Worm (Caenorhabditis elegans) whole organism, young adult: Measurements from ENCODE around the gene srd-10.

Source experiments
- B0261.1 ChIP-seq: sonication (generic microtip); optimal IDR thresholded peaks from 2 replicates; lab custom pipeline; 2016; ENCODE audit warnings: mild to moderate bottlenecking, missing genetic modification characterization, moderate library complexity, missing compliant biosample characterization
- C17E4.6 ChIP-seq: fragments of 200-800 bp; sonication (Bioruptor generic); IDR thresholded peaks from 2 replicates; pipeline ENCODE4 v1.3.6; 2022; ENCODE audit warnings: missing genetic modification reagents, missing genetic modification characterization, missing compliant biosample characterization
- F22D6.2 ChIP-seq: sonication (generic microtip); optimal IDR thresholded peaks from 2 replicates; lab custom pipeline; 2016; ENCODE audit warnings: mild to moderate bottlenecking, missing genetic modification characterization, missing compliant biosample characterization
- F23B12.7 ChIP-seq: sonication (generic microtip); optimal IDR thresholded peaks from 2 replicates; lab custom pipeline; 2017; ENCODE audit warnings: missing genetic modification characterization, mild to moderate bottlenecking, missing compliant biosample characterization, antibody characterized with exemption, moderate library complexity; ENCODE audit not compliant: insufficient read depth
- F39B2.1 ChIP-seq: fragments of 200-800 bp; sonication (Bioruptor generic); IDR thresholded peaks from 2 replicates; pipeline ENCODE4 v1.3.6; 2022; ENCODE audit warnings: missing genetic modification reagents, missing genetic modification characterization, missing compliant biosample characterization
- F52B5.7 ChIP-seq: sonication (generic microtip); optimal IDR thresholded peaks from 2 replicates; lab custom pipeline; 2016; ENCODE audit warnings: mild to moderate bottlenecking, missing genetic modification characterization, missing compliant biosample characterization
- F57C9.4 ChIP-seq: sonication (generic microtip); optimal IDR thresholded peaks from 2 replicates; lab custom pipeline; 2017; ENCODE audit warnings: mild to moderate bottlenecking, missing genetic modification characterization, missing compliant biosample characterization
- T07F8.4 ChIP-seq: sonication (generic microtip); optimal IDR thresholded peaks from 2 replicates; lab custom pipeline; 2016; ENCODE audit warnings: mild to moderate bottlenecking, missing genetic modification characterization, moderate library complexity, missing compliant biosample characterization
- T26A5.8 ChIP-seq: sonication (generic microtip); optimal IDR thresholded peaks from 2 replicates; lab custom pipeline; 2016; ENCODE audit warnings: missing genetic modification characterization, missing compliant biosample characterization
- Y53F4B.3 ChIP-seq: fragments of 200-800 bp; sonication (Bioruptor generic); IDR thresholded peaks from 2 replicates; pipeline ENCODE4 v1.3.6; 2022; ENCODE audit warnings: missing genetic modification reagents, missing genetic modification characterization, missing compliant biosample characterization
- Y67H2A.10 ChIP-seq: fragments of 200-800 bp; sonication (Bioruptor generic); conservative IDR thresholded peaks from 2 replicates; pipeline ENCODE4 v1.3.6; 2022; ENCODE audit warnings: missing genetic modification reagents, missing genetic modification characterization, missing compliant biosample characterization
- Y95B8A.8 ChIP-seq: fragments of 200-800 bp; sonication (Bioruptor generic); IDR thresholded peaks from 2 replicates; pipeline ENCODE4 v1.3.6; 2022; ENCODE audit warnings: missing genetic modification reagents, missing genetic modification characterization, missing compliant biosample characterization
- ZK185.1 ChIP-seq: sonication (generic microtip); optimal IDR thresholded peaks from 2 replicates; lab custom pipeline; 2016; ENCODE audit warnings: mild to moderate bottlenecking, missing genetic modification characterization, missing compliant biosample characterization; ENCODE audit not compliant: poor library complexity, severe bottlenecking
- aptf-2 ChIP-seq: fragments of 200-800 bp; sonication (Bioruptor generic); conservative IDR thresholded peaks from 2 replicates; pipeline ENCODE4 v1.3.6; 2022; ENCODE audit warnings: missing genetic modification reagents, missing genetic modification characterization, missing compliant biosample characterization
- athp-1 ChIP-seq: sonication (generic microtip); optimal IDR thresholded peaks from 2 replicates; lab custom pipeline; 2017; ENCODE audit warnings: mild to moderate bottlenecking, missing genetic modification characterization, missing compliant biosample characterization
- bed-1 ChIP-seq: fragments of 200-800 bp; sonication (Bioruptor generic); IDR thresholded peaks from 2 replicates; pipeline ENCODE4 v1.3.6; 2022; ENCODE audit warnings: missing genetic modification reagents, missing genetic modification characterization, missing compliant biosample characterization
- cebp-1 ChIP-seq, 2 experiments: fragments of 200-800 bp in 1 of 2; sonication (Bioruptor generic) in 1 of 2; sonication (generic microtip) in 1 of 2; IDR thresholded peaks in 1 of 2; optimal IDR thresholded peaks in 1 of 2; 2 replicates each; pipeline versions ENCODE4 v1.3.6 to Lab custom; 2017 to 2022; ENCODE audit warnings: missing compliant biosample characterization in 2 of 2, missing genetic modification characterization in 2 of 2, mild to moderate bottlenecking in 1 of 2, missing genetic modification reagents in 1 of 2, moderate library complexity in 1 of 2
- cebp-2 ChIP-seq: fragments of 200-800 bp; sonication (Bioruptor generic); IDR thresholded peaks from 2 replicates; pipeline ENCODE4 v1.3.6; 2022; ENCODE audit warnings: missing genetic modification characterization, missing compliant biosample characterization
- ceh-27 ChIP-seq: fragments of 200-800 bp; sonication (Bioruptor generic); optimal IDR thresholded peaks from 2 replicates; lab custom pipeline; 2018; ENCODE audit warnings: mild to moderate bottlenecking, missing genetic modification characterization, moderate library complexity, missing compliant biosample characterization
- ceh-40 ChIP-seq: fragments of 200-800 bp; sonication (Bioruptor generic); IDR thresholded peaks from 2 replicates; pipeline ENCODE4 v1.3.6; 2022; ENCODE audit warnings: missing genetic modification characterization, missing compliant biosample characterization
- ceh-91 ChIP-seq: fragments of 200-800 bp; sonication (Bioruptor generic); IDR thresholded peaks from 2 replicates; pipeline ENCODE4 v1.3.6; 2022; ENCODE audit warnings: missing genetic modification reagents, missing genetic modification characterization, missing compliant biosample characterization
- die-1 ChIP-seq: sonication (generic microtip); optimal IDR thresholded peaks from 2 replicates; lab custom pipeline; 2016; ENCODE audit warnings: missing genotype, mild to moderate bottlenecking, missing genetic modification characterization, missing compliant biosample characterization
- efl-1 ChIP-seq: fragments of 150-350 bp; optimal IDR thresholded peaks from 2 replicates; lab custom pipeline; 2014; ENCODE audit warnings: missing biosample characterization, missing genetic modification reagents, missing genetic modification characterization
- egrh-3 ChIP-seq: fragments of 200-800 bp; sonication (Bioruptor generic); IDR thresholded peaks from 2 replicates; pipeline ENCODE4 v1.3.6; 2022; ENCODE audit warnings: missing genetic modification reagents, missing genetic modification characterization, missing compliant biosample characterization
- ekl-4 ChIP-seq: fragments of 200-800 bp; sonication (Bioruptor generic); IDR thresholded peaks from 2 replicates; pipeline ENCODE4 v1.3.6; 2022; ENCODE audit warnings: missing genetic modification reagents, missing genetic modification characterization, missing compliant biosample characterization
- hlh-12 ChIP-seq: sonication (generic microtip); optimal IDR thresholded peaks from 2 replicates; lab custom pipeline; 2016; ENCODE audit warnings: missing genetic modification characterization, missing compliant biosample characterization
- hmg-1.2 ChIP-seq: fragments of 200-800 bp; sonication (Bioruptor generic); IDR thresholded peaks from 2 replicates; pipeline ENCODE4 v1.3.6; 2022; ENCODE audit warnings: missing genetic modification reagents, missing genetic modification characterization, missing compliant biosample characterization
- hrde-1 ChIP-seq: sonication (generic microtip); optimal IDR thresholded peaks from 2 replicates; lab custom pipeline; 2016; ENCODE audit warnings: missing genetic modification characterization, mild to moderate bottlenecking, missing compliant biosample characterization, moderate library complexity, missing genotype, missing genetic modification reagents, borderline replicate concordance
- let-607 ChIP-seq, 2 experiments: fragments of 200-800 bp in 1 of 2; sonication (Bioruptor generic) in 1 of 2; sonication (generic microtip) in 1 of 2; optimal IDR thresholded peaks; 2 replicates each; lab custom pipeline; 2016 to 2018; ENCODE audit warnings: mild to moderate bottlenecking in 2 of 2, missing compliant biosample characterization in 2 of 2, missing genetic modification characterization in 2 of 2, moderate library complexity in 2 of 2, missing genotype in 1 of 2
- lin-26 ChIP-seq: fragments of 200-800 bp; sonication (Bioruptor generic); IDR thresholded peaks from 2 replicates; pipeline ENCODE4 v1.3.6; 2022; ENCODE audit warnings: missing genetic modification reagents, missing genetic modification characterization, missing compliant biosample characterization
- lir-1 ChIP-seq: fragments of 200-800 bp; sonication (Bioruptor generic); conservative IDR thresholded peaks from 2 replicates; pipeline ENCODE4 v1.3.6; 2022; ENCODE audit warnings: missing genetic modification reagents, missing genetic modification characterization, missing compliant biosample characterization
- madf-6 ChIP-seq: fragments of 200-800 bp; sonication (Bioruptor generic); IDR thresholded peaks from 2 replicates; pipeline ENCODE4 v1.3.6; 2022; ENCODE audit warnings: missing genetic modification reagents, missing genetic modification characterization, missing compliant biosample characterization
- mel-28 ChIP-seq: sonication (generic microtip); optimal IDR thresholded peaks from 2 replicates; lab custom pipeline; 2016; ENCODE audit warnings: borderline replicate concordance, mild to moderate bottlenecking, missing genetic modification characterization, missing compliant biosample characterization
- nhr-120 ChIP-seq: fragments of 200-800 bp; sonication (Bioruptor generic); IDR thresholded peaks from 2 replicates; pipeline ENCODE4 v1.3.6; 2022; ENCODE audit warnings: missing genetic modification characterization, missing compliant biosample characterization
- pha-4 ChIP-seq: fragments of 150-350 bp; sonication (generic microtip); optimal IDR thresholded peaks from 2 replicates; lab custom pipeline; 2014; ENCODE audit warnings: missing biosample characterization, missing genetic modification reagents, missing genetic modification characterization
- sdz-38 ChIP-seq: sonication (generic microtip); optimal IDR thresholded peaks from 2 replicates; lab custom pipeline; 2016; ENCODE audit warnings: missing genotype, missing genetic modification characterization, missing compliant biosample characterization
- snpc-1.3 ChIP-seq: sonication (generic microtip); optimal IDR thresholded peaks from 2 replicates; lab custom pipeline; 2017; ENCODE audit warnings: missing genetic modification characterization, mild to moderate bottlenecking, missing compliant biosample characterization, antibody characterized with exemption, moderate library complexity, missing genotype, missing genetic modification reagents; ENCODE audit not compliant: insufficient read depth
- snpc-3.4 ChIP-seq: sonication (generic microtip); optimal IDR thresholded peaks from 2 replicates; lab custom pipeline; 2017; ENCODE audit warnings: missing genetic modification characterization, mild to moderate bottlenecking, missing compliant biosample characterization, antibody characterized with exemption, moderate library complexity, missing genotype, missing genetic modification reagents
- snpc-4 ChIP-seq, 5 experiments: fragments of 150-350 bp in 1 of 5; sonication (generic microtip) in 4 of 5; optimal IDR thresholded peaks; 2 replicates each; lab custom pipeline; 2014 to 2018; ENCODE audit warnings: missing genetic modification characterization in 5 of 5, missing biosample characterization in 3 of 5, antibody characterized with exemption in 2 of 5, mild to moderate bottlenecking in 2 of 5, missing compliant biosample characterization in 2 of 5, missing genotype in 2 of 5, moderate library complexity in 2 of 5, missing genetic modification reagents in 1 of 5
- somi-1 ChIP-seq: fragments of 200-800 bp; sonication (Bioruptor generic); optimal IDR thresholded peaks from 2 replicates; lab custom pipeline; 2018; ENCODE audit warnings: mild to moderate bottlenecking, missing genetic modification characterization, missing compliant biosample characterization
- tbx-9 ChIP-seq: sonication (generic microtip); optimal IDR thresholded peaks from 2 replicates; lab custom pipeline; 2016; ENCODE audit warnings: borderline replicate concordance, missing genetic modification characterization, inconsistent platforms, missing compliant biosample characterization
- xnd-1 ChIP-seq: sonication (generic microtip); optimal IDR thresholded peaks from 2 replicates; lab custom pipeline; 2016; ENCODE audit warnings: missing genotype, missing genetic modification reagents, missing genetic modification characterization, missing compliant biosample characterization
- ztf-18 ChIP-seq: sonication (generic microtip); optimal IDR thresholded peaks from 2 replicates; lab custom pipeline; 2016; ENCODE audit warnings: missing genotype, mild to moderate bottlenecking, missing genetic modification characterization, missing compliant biosample characterization
- ztf-26 ChIP-seq: sonication (generic microtip); optimal IDR thresholded peaks from 2 replicates; lab custom pipeline; 2017; ENCODE audit warnings: missing genetic modification characterization, missing compliant biosample characterization

srd-10 gene

DNA sequence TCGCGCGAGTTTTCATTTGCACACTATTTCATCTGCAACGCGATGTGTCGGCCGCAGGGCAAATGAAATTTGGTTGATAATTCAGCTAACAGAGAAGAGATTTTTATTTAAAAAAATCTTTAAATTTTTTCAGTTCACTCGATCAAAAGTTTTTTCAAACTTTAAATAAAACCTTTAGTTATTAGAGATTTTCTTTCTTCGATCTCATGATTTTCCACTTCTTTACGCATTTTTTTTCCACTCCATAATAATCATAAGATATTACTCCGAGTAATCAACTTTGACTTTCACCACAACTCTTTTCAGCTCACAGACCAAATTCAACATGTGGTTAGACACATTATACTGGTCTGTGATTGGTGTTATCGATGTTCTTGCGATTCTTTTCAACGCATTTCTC lies at the start of gene srd-10:
srd-10 (plus strand) TSS at position 301 of the 400 bp plus-strand sequence.
- TF ChIP-seq ceh-27 (GFP tag; lab: Kevin White, UChicago) (no peak), F57C9.4 (tag; lab: Kevin White, UChicago) (no peak), xnd-1 (tag; lab: Kevin White, UChicago) (no peak), F39B2.1 (GFP tag; lab: Robert Waterston, UW) (no peak), ZK185.1 (no peak), F52B5.7 (tag; lab: Kevin White, UChicago) (no peak), madf-6 (GFP tag; lab: Robert Waterston, UW) (no peak), die-1 (no peak), ekl-4 (GFP tag; lab: Robert Waterston, UW) (no peak), Y95B8A.8 (GFP tag; lab: Robert Waterston, UW) (no peak), hrde-1 (no peak), C17E4.6 (GFP tag; lab: Robert Waterston, UW) (no peak), ztf-18 (no peak), F23B12.7 (tag; lab: Kevin White, UChicago) (no peak), nhr-120 (GFP tag; lab: Robert Waterston, UW) (no peak), snpc-1.3 (tag; lab: Kevin White, UChicago) (no peak), bed-1 (GFP tag; lab: Robert Waterston, UW) (no peak), T26A5.8 (tag; lab: Kevin White, UChicago) (no peak)

- TF ChIP-seq let-607 (tag; optimal IDR thresholded peaks at IDR 0.05; lab: Kevin White, UChicago), result no peak
Measured at ce11 chrIV:13525223-13525622, 49.6 kb upstream of the srd-10 start.

DNA sequence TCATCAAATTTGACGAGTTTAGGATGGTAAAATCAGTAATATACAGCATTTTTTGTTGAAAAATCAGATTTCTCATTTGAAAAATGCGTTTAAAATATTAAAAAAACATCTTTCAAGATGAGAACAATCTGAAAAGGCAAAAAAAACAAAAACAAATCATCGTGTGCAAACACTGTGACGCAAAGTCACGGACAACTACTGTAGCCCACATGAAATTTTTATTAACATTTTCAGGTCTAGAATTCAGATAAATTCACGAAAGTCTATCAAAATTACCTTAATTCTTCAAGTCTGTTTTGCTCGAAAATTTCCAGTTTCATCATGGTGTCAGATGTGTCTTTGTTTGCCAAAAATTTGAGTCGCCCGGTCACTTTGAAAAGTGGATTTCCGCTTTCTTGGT lies 35.9 kb upstream of the srd-10 start:
- TF ChIP-seq ekl-4 (GFP tag; lab: Robert Waterston, UW), result no peak
- TF ChIP-seq ceh-27 (GFP tag; lab: Kevin White, UChicago), result no peak
- no peak for TF ChIP-seq ceh-40 (GFP tag; lab: Robert Waterston, UW)
- no peak for TF ChIP-seq F22D6.2 (tag; lab: Kevin White, UChicago)
- no peak for TF ChIP-seq hlh-12
- no peak for TF ChIP-seq tbx-9
- TF ChIP-seq aptf-2 (GFP tag; lab: Robert Waterston, UW), result no peak
- no peak for TF ChIP-seq ztf-26
- TF ChIP-seq ZK185.1, result no peak
- peak; percentile 83 for TF ChIP-seq xnd-1 (tag; lab: Kevin White, UChicago)
- TF ChIP-seq lir-1 (GFP tag; lab: Robert Waterston, UW), result no peak
- peak; percentile 32 for TF ChIP-seq efl-1
- no peak for TF ChIP-seq pha-4 (tag; lab: Kevin White, UChicago)
- no peak for TF ChIP-seq Y67H2A.10 (GFP tag; lab: Robert Waterston, UW)
- TF ChIP-seq snpc-4 (GFP tag; optimal IDR thresholded peaks at IDR 0.05; lab: Kevin White, UChicago), result peak; percentile 69
- TF ChIP-seq snpc-4 (tag; optimal IDR thresholded peaks at IDR 0.05; lab: Kevin White, UChicago), result peak in 3 of 4 experiments; percentile 79 to 87 (median 87)
- no peak for TF ChIP-seq T07F8.4
- TF ChIP-seq egrh-3 (GFP tag; lab: Robert Waterston, UW), result no peak
- TF ChIP-seq cebp-2 (GFP tag; lab: Robert Waterston, UW), result no peak
- peak; percentile 18 for TF ChIP-seq snpc-3.4 (tag; lab: Kevin White, UChicago)
- no peak for TF ChIP-seq somi-1 (GFP tag; lab: Kevin White, UChicago)
- TF ChIP-seq sdz-38 (tag; lab: Kevin White, UChicago), result no peak
- TF ChIP-seq cebp-1 (GFP tag; IDR thresholded peaks at IDR 0.05; lab: Robert Waterston, UW), result no peak
- TF ChIP-seq cebp-1 (tag; optimal IDR thresholded peaks at IDR 0.05; lab: Kevin White, UChicago), result no peak
- no peak for TF ChIP-seq B0261.1
- no peak for TF ChIP-seq Y53F4B.3 (GFP tag; lab: Robert Waterston, UW)
- TF ChIP-seq ceh-91 (GFP tag; lab: Robert Waterston, UW), result peak; percentile 58
- TF ChIP-seq F52B5.7 (tag; lab: Kevin White, UChicago), result no peak
- TF ChIP-seq hmg-1.2 (GFP tag; lab: Robert Waterston, UW), result no peak
- no peak for TF ChIP-seq athp-1 (tag; lab: Kevin White, UChicago)
- TF ChIP-seq mel-28 (tag; lab: Kevin White, UChicago), result no peak
- TF ChIP-seq lin-26 (GFP tag; lab: Robert Waterston, UW), result no peak
